Worm (Caenorhabditis elegans) whole organism, late embryonic: ENCODE measurements around the gene Y73B6BL.29.

ENCODE experiments used
- C38D4.7 ChIP-seq: fragments of 200-800 bp; sonication (Bioruptor generic); optimal IDR thresholded peaks from 2 replicates; lab custom pipeline; 2018; ENCODE audit warnings: mild to moderate bottlenecking, missing genetic modification characterization, moderate library complexity, missing compliant biosample characterization
- F13H6.1 ChIP-seq: sonication (generic microtip); optimal IDR thresholded peaks from 2 replicates; lab custom pipeline; 2016; ENCODE audit warnings: missing genetic modification characterization, missing compliant biosample characterization
- K02D7.2 ChIP-seq: sonication (generic microtip); optimal IDR thresholded peaks from 2 replicates; lab custom pipeline; 2017; ENCODE audit warnings: mild to moderate bottlenecking, missing genetic modification characterization, missing compliant biosample characterization
- K09A11.1 ChIP-seq: sonication (generic microtip); optimal IDR thresholded peaks from 2 replicates; lab custom pipeline; 2017; ENCODE audit warnings: antibody characterized with exemption, mild to moderate bottlenecking, missing genetic modification characterization, missing compliant biosample characterization; ENCODE audit not compliant: insufficient read depth
- T23F11.4 ChIP-seq: fragments of 200-800 bp; sonication (Bioruptor generic); optimal IDR thresholded peaks from 2 replicates; lab custom pipeline; 2018; ENCODE audit warnings: mild to moderate bottlenecking, missing genetic modification characterization, missing compliant biosample characterization
- Y22D7AL.16 ChIP-seq: sonication (generic microtip); optimal IDR thresholded peaks from 2 replicates; lab custom pipeline; 2016; ENCODE audit warnings: missing genetic modification characterization, missing compliant biosample characterization
- ahr-1 ChIP-seq: sonication (generic microtip); optimal IDR thresholded peaks from 2 replicates; lab custom pipeline; 2016; ENCODE audit warnings: missing genetic modification characterization, missing compliant biosample characterization
- ama-1 ChIP-seq: fragments of 150-350 bp; optimal IDR thresholded peaks from 2 replicates; lab custom pipeline; 2014
- ceh-14 ChIP-seq: sonication (generic microtip); optimal IDR thresholded peaks from 2 replicates; lab custom pipeline; 2016; ENCODE audit warnings: missing genotype, missing genetic modification characterization, missing compliant biosample characterization
- ceh-18 ChIP-seq: sonication (generic microtip); optimal IDR thresholded peaks from 2 replicates; lab custom pipeline; 2016; ENCODE audit warnings: missing genetic modification characterization, missing compliant biosample characterization
- ceh-19 ChIP-seq: fragments of 200-800 bp; sonication (Bioruptor generic); optimal IDR thresholded peaks from 2 replicates; lab custom pipeline; 2018; ENCODE audit warnings: mild to moderate bottlenecking, missing genetic modification characterization, missing compliant biosample characterization
- ceh-2 ChIP-seq: sonication (generic microtip); optimal IDR thresholded peaks from 2 replicates; lab custom pipeline; 2016; ENCODE audit warnings: missing genotype, missing genetic modification characterization, missing compliant biosample characterization
- ceh-24 ChIP-seq: sonication (generic microtip); optimal IDR thresholded peaks from 2 replicates; lab custom pipeline; 2016; ENCODE audit warnings: mild to moderate bottlenecking, missing genetic modification characterization, missing compliant biosample characterization
- ceh-30 ChIP-seq: fragments of 150-350 bp; optimal IDR thresholded peaks from 2 replicates; lab custom pipeline; 2014; ENCODE audit warnings: missing biosample characterization, missing genetic modification characterization
- ceh-31 ChIP-seq: sonication (generic microtip); optimal IDR thresholded peaks from 2 replicates; lab custom pipeline; 2016; ENCODE audit warnings: missing genetic modification characterization, missing compliant biosample characterization
- ceh-34 ChIP-seq: sonication (generic microtip); optimal IDR thresholded peaks from 2 replicates; lab custom pipeline; 2016; ENCODE audit warnings: mild to moderate bottlenecking, missing genetic modification characterization, missing compliant biosample characterization
- ceh-45 ChIP-seq: fragments of 200-800 bp; sonication (Bioruptor generic); IDR thresholded peaks from 2 replicates; pipeline ENCODE4 v1.3.6; 2022; ENCODE audit warnings: missing genetic modification reagents, missing genetic modification characterization, missing compliant biosample characterization
- ceh-48 ChIP-seq: sonication (generic microtip); optimal IDR thresholded peaks from 2 replicates; lab custom pipeline; 2016; ENCODE audit warnings: missing genetic modification characterization, inconsistent platforms, missing compliant biosample characterization
- ceh-9 ChIP-seq: sonication (generic microtip); optimal IDR thresholded peaks from 2 replicates; lab custom pipeline; 2016; ENCODE audit warnings: mild to moderate bottlenecking, missing genetic modification characterization, inconsistent platforms, missing compliant biosample characterization
- che-1 ChIP-seq: sonication (generic microtip); optimal IDR thresholded peaks from 2 replicates; lab custom pipeline; 2016; ENCODE audit warnings: mild to moderate bottlenecking, missing genetic modification characterization, missing compliant biosample characterization
- dmd-4 ChIP-seq: sonication (generic microtip); optimal IDR thresholded peaks from 2 replicates; lab custom pipeline; 2016; ENCODE audit warnings: borderline replicate concordance, missing genetic modification characterization, missing compliant biosample characterization
- dve-1 ChIP-seq: sonication (generic microtip); optimal IDR thresholded peaks from 2 replicates; lab custom pipeline; 2017; ENCODE audit warnings: antibody characterized with exemption, mild to moderate bottlenecking, missing genetic modification characterization, missing compliant biosample characterization
- elt-2 ChIP-seq: sonication (generic microtip); optimal IDR thresholded peaks from 2 replicates; lab custom pipeline; 2016; ENCODE audit warnings: missing genetic modification reagents, missing genetic modification characterization, missing compliant biosample characterization
- elt-4 ChIP-seq: sonication (generic microtip); optimal IDR thresholded peaks from 2 replicates; lab custom pipeline; 2016; ENCODE audit warnings: missing genetic modification characterization, missing compliant biosample characterization
- ets-4 ChIP-seq: sonication (generic microtip); optimal IDR thresholded peaks from 2 replicates; lab custom pipeline; 2016; ENCODE audit warnings: missing genetic modification characterization, missing compliant biosample characterization
- eyg-1 ChIP-seq: sonication (generic microtip); optimal IDR thresholded peaks from 2 replicates; lab custom pipeline; 2016; ENCODE audit warnings: missing genotype, missing genetic modification characterization, missing compliant biosample characterization
- fax-1 ChIP-seq: sonication (generic microtip); optimal IDR thresholded peaks from 2 replicates; lab custom pipeline; 2016; ENCODE audit warnings: missing genotype, missing genetic modification characterization, missing compliant biosample characterization
- fkh-10 ChIP-seq: fragments of 150-350 bp; optimal IDR thresholded peaks from 2 replicates; lab custom pipeline; 2014; ENCODE audit warnings: missing biosample characterization, missing genetic modification reagents, missing genetic modification characterization
- gmeb-2 ChIP-seq: sonication (generic microtip); optimal IDR thresholded peaks from 2 replicates; lab custom pipeline; 2016; ENCODE audit warnings: missing genetic modification characterization, inconsistent platforms, missing compliant biosample characterization
- hlh-13 ChIP-seq: fragments of 200-800 bp; sonication (Bioruptor generic); optimal IDR thresholded peaks from 2 replicates; lab custom pipeline; 2018; ENCODE audit warnings: mild to moderate bottlenecking, missing genetic modification characterization, missing compliant biosample characterization
- hlh-8 ChIP-seq: sonication (generic microtip); optimal IDR thresholded peaks from 2 replicates; lab custom pipeline; 2016; ENCODE audit warnings: missing genotype, missing genetic modification characterization, missing compliant biosample characterization
- lim-6 ChIP-seq: sonication (generic microtip); optimal IDR thresholded peaks from 2 replicates; lab custom pipeline; 2016; ENCODE audit warnings: missing genetic modification characterization, missing compliant biosample characterization
- mec-3 ChIP-seq: sonication (generic microtip); optimal IDR thresholded peaks from 2 replicates; lab custom pipeline; 2016; ENCODE audit warnings: borderline replicate concordance, missing genetic modification characterization, missing compliant biosample characterization
- nfya-1 ChIP-seq: sonication (generic microtip); optimal IDR thresholded peaks from 2 replicates; lab custom pipeline; 2017; ENCODE audit warnings: missing genetic modification characterization, mild to moderate bottlenecking, missing compliant biosample characterization, antibody characterized with exemption, moderate library complexity
- nhr-11 ChIP-seq: fragments of 150-350 bp; optimal IDR thresholded peaks from 2 replicates; lab custom pipeline; 2014; ENCODE audit warnings: missing biosample characterization, missing genetic modification characterization
- nhr-232 ChIP-seq: sonication (generic microtip); optimal IDR thresholded peaks from 2 replicates; lab custom pipeline; 2016; ENCODE audit warnings: missing genetic modification characterization, missing compliant biosample characterization
- npax-4 ChIP-seq: sonication (generic microtip); optimal IDR thresholded peaks from 2 replicates; lab custom pipeline; 2016; ENCODE audit warnings: missing genetic modification characterization, missing compliant biosample characterization
- odd-2 ChIP-seq: sonication (generic microtip); optimal IDR thresholded peaks from 2 replicates; lab custom pipeline; 2017; ENCODE audit warnings: antibody characterized with exemption, mild to moderate bottlenecking, missing genetic modification characterization, missing compliant biosample characterization
- pag-3 ChIP-seq: sonication (generic microtip); optimal IDR thresholded peaks from 2 replicates; lab custom pipeline; 2016; ENCODE audit warnings: missing compliant biosample characterization, missing genetic modification characterization, borderline replicate concordance
- pat-9 ChIP-seq: fragments of 200-800 bp; sonication (Bioruptor generic); optimal IDR thresholded peaks from 2 replicates; lab custom pipeline; 2018; ENCODE audit warnings: mild to moderate bottlenecking, missing genetic modification characterization, moderate library complexity, missing compliant biosample characterization
- pha-4 ChIP-seq: fragments of 150-350 bp; optimal IDR thresholded peaks from 2 replicates; lab custom pipeline; 2018; ENCODE audit warnings: missing biosample characterization, missing genetic modification reagents, missing genetic modification characterization
- pqm-1 ChIP-seq: sonication (generic microtip); optimal IDR thresholded peaks from 2 replicates; lab custom pipeline; 2016; ENCODE audit warnings: missing genetic modification characterization, missing compliant biosample characterization
- pros-1 ChIP-seq: fragments of 150-350 bp; optimal IDR thresholded peaks from 2 replicates; lab custom pipeline; 2014; ENCODE audit warnings: missing biosample characterization, missing genetic modification reagents, missing genetic modification characterization
- ref-2 ChIP-seq: sonication (generic microtip); optimal IDR thresholded peaks from 2 replicates; lab custom pipeline; 2016; ENCODE audit warnings: missing genetic modification characterization, missing compliant biosample characterization
- rnt-1 ChIP-seq: sonication (generic microtip); optimal IDR thresholded peaks from 2 replicates; lab custom pipeline; 2016; ENCODE audit warnings: missing genetic modification characterization, missing compliant biosample characterization
- sox-2 ChIP-seq: fragments of 200-800 bp; sonication (Bioruptor generic); IDR thresholded peaks from 2 replicates; pipeline ENCODE4 v1.3.6; 2022; ENCODE audit warnings: missing genetic modification reagents, missing genetic modification characterization, missing compliant biosample characterization
- syd-9 ChIP-seq: sonication (generic microtip); optimal IDR thresholded peaks from 2 replicates; lab custom pipeline; 2016; ENCODE audit warnings: mild to moderate bottlenecking, missing genetic modification characterization, moderate library complexity, missing compliant biosample characterization
- tbx-2 ChIP-seq: sonication (generic microtip); optimal IDR thresholded peaks from 2 replicates; lab custom pipeline; 2016; ENCODE audit warnings: missing genetic modification characterization, missing compliant biosample characterization
- unc-3 ChIP-seq, 2 experiments: fragments of 200-800 bp in 1 of 2; sonication (Bioruptor generic) in 1 of 2; sonication (generic microtip) in 1 of 2; conservative IDR thresholded peaks in 1 of 2; optimal IDR thresholded peaks in 1 of 2; 2 replicates each; pipeline versions ENCODE4 v1.3.6 to Lab custom; 2016 to 2022; ENCODE audit warnings: missing compliant biosample characterization in 2 of 2, missing genetic modification characterization in 2 of 2, missing genetic modification reagents in 1 of 2
- unc-55 ChIP-seq: sonication (generic microtip); optimal IDR thresholded peaks from 2 replicates; lab custom pipeline; 2017; ENCODE audit warnings: missing biosample characterization, missing genetic modification reagents, missing genetic modification characterization
- unc-86 ChIP-seq: sonication (generic microtip); optimal IDR thresholded peaks from 2 replicates; lab custom pipeline; 2016; ENCODE audit warnings: missing genetic modification characterization, missing compliant biosample characterization
- zip-5 ChIP-seq: sonication (generic microtip); optimal IDR thresholded peaks from 2 replicates; lab custom pipeline; 2016; ENCODE audit warnings: missing genetic modification characterization, missing compliant biosample characterization
- ztf-16 ChIP-seq: sonication (generic microtip); optimal IDR thresholded peaks from 2 replicates; lab custom pipeline; 2017; ENCODE audit warnings: missing genetic modification characterization, missing compliant biosample characterization

Y73B6BL.29 gene

DNA sequence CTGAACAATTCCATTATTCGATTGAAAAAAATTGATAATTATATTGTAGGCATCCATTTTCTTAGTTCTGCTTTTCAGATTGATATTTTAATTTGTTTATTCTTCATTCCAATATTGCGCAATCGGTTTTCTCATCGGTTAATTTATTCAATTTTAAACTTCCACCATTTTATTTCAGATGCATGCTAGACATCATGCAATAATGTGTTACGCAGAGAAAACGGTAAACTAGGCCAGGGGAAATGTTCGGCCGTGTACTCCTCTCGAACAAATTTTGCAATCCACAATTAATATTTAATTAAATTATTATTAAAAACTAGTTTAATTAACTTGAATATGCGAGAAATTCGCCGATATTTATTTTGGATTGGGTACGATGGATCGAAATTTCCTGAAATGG, at the start of gene Y73B6BL.29:
Y73B6BL.29 (plus strand) TSS at position 263 of the 400 bp plus-strand sequence.
- TF ChIP-seq ama-1 (lab: Kevin White, UChicago), result no peak
- TF ChIP-seq fkh-10, result no peak
- TF ChIP-seq ceh-2, result peak; percentile 92
- TF ChIP-seq gmeb-2 (tag; lab: Kevin White, UChicago), result peak; percentile 18
- TF ChIP-seq ceh-14 (tag; lab: Kevin White, UChicago), result peak; percentile 56
- TF ChIP-seq nfya-1 (tag; lab: Kevin White, UChicago), result peak; percentile 50
- TF ChIP-seq ceh-34 (tag; lab: Kevin White, UChicago), result peak; percentile 13
- TF ChIP-seq ceh-30 (tag; lab: Kevin White, UChicago), result no peak
- no peak for TF ChIP-seq hlh-13
- peak; percentile 12 for TF ChIP-seq unc-86 (tag; lab: Kevin White, UChicago)
- peak; percentile 17 for TF ChIP-seq ztf-16 (tag; lab: Kevin White, UChicago)
- TF ChIP-seq mec-3, result peak; percentile 73
- TF ChIP-seq pag-3 (tag; lab: Kevin White, UChicago), result no peak
- peak; percentile 56 for TF ChIP-seq ceh-19 (GFP tag; lab: Kevin White, UChicago)
- no peak for TF ChIP-seq nhr-232 (tag; lab: Kevin White, UChicago)
- TF ChIP-seq tbx-2 (tag; lab: Kevin White, UChicago), result peak; percentile 87
- peak; percentile 46 for TF ChIP-seq F13H6.1
- TF ChIP-seq che-1 (tag; lab: Kevin White, UChicago), result no peak
- TF ChIP-seq pqm-1 (tag; lab: Kevin White, UChicago), result peak; percentile 69
- TF ChIP-seq syd-9, result no peak
- no peak for TF ChIP-seq odd-2
- TF ChIP-seq unc-55 (GFP tag; lab: Kevin White, UChicago), result peak; percentile 6
- peak; percentile 96 for TF ChIP-seq ets-4
- TF ChIP-seq ceh-24 (tag; lab: Kevin White, UChicago), result no peak
- TF ChIP-seq ceh-31, result peak; percentile 91
- TF ChIP-seq hlh-8 (tag; lab: Kevin White, UChicago), result peak; percentile 86
- TF ChIP-seq K09A11.1 (tag; lab: Kevin White, UChicago), result no peak
- TF ChIP-seq fax-1, result peak; percentile 75
- TF ChIP-seq zip-5 (tag; lab: Kevin White, UChicago), result peak; percentile 84
- TF ChIP-seq pha-4, result no peak
- TF ChIP-seq ceh-9, result no peak
- no peak for TF ChIP-seq Y22D7AL.16 (tag; lab: Kevin White, UChicago)
- TF ChIP-seq lim-6, result peak; percentile 32
- peak; percentile 59 for TF ChIP-seq rnt-1 (tag; lab: Kevin White, UChicago)
- TF ChIP-seq eyg-1 (tag; lab: Kevin White, UChicago), result no peak
- peak; percentile 58 for TF ChIP-seq elt-2 (tag; lab: Kevin White, UChicago)
- no peak for TF ChIP-seq dve-1 (tag; lab: Kevin White, UChicago)
- no peak for TF ChIP-seq ceh-45 (GFP tag; lab: Robert Waterston, UW)
- TF ChIP-seq elt-4, result no peak
- no peak for TF ChIP-seq pros-1 (tag; lab: Kevin White, UChicago)
- TF ChIP-seq npax-4 (tag; lab: Kevin White, UChicago), result no peak
- TF ChIP-seq T23F11.4 (GFP tag; lab: Kevin White, UChicago), result no peak
- TF ChIP-seq ceh-48, result no peak
- TF ChIP-seq K02D7.2 (tag; lab: Kevin White, UChicago), result no peak
- TF ChIP-seq ceh-18 (tag; lab: Kevin White, UChicago), result peak; percentile 27
- no peak for TF ChIP-seq C38D4.7 (GFP tag; lab: Kevin White, UChicago)
- TF ChIP-seq dmd-4 (tag; lab: Kevin White, UChicago), result no peak
- TF ChIP-seq pat-9 (tag; lab: Kevin White, UChicago), result no peak
- TF ChIP-seq unc-3 (GFP tag; conservative IDR thresholded peaks at IDR 0.05; lab: Robert Waterston, UW), result no peak
- peak; percentile 27 for TF ChIP-seq unc-3 (tag; optimal IDR thresholded peaks at IDR 0.05; lab: Kevin White, UChicago)
- no peak for TF ChIP-seq nhr-11 (tag; lab: Kevin White, UChicago)
- no peak for TF ChIP-seq ahr-1 (tag; lab: Kevin White, UChicago)
- no peak for TF ChIP-seq sox-2 (GFP tag; lab: Robert Waterston, UW)
- TF ChIP-seq ref-2, result peak; percentile 90
